Worm (Caenorhabditis elegans): ENCODE results near the gene ref-2.
A peak's percentile ranks its signal among the peaks of the same experiment; 100 is the strongest.

ref-2 gene

DNA sequence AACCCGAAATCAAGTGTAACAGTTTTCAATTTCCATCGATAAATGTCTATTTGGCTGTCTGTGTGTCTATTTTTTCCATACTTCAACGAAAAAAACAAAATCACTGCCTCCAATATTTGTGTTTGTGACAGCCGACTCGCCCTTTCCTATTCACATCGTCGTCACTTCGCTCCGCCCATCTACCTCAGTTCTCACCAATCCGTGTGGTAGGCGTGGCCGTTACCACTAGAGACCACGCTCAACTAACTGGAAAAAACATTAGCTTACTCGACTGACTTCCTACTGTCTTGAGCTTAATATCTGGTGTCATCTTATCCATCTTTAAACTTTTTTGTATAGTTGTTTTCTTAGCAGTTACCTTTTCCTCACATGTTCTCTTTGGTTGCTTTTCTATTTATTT lies 1.3 kb downstream of the ref-2 start:
- no peak for TF ChIP-seq unc-98 (GFP tag; IDR thresholded peaks at IDR 0.05)
- peak; percentile 65 for TF ChIP-seq nhr-85 (tag)
- TF ChIP-seq ama-1 (optimal IDR thresholded peaks at IDR 0.05), result no peak
- no peak for TF ChIP-seq lin-39 (tag; optimal IDR thresholded peaks at IDR 0.05)

DNA sequence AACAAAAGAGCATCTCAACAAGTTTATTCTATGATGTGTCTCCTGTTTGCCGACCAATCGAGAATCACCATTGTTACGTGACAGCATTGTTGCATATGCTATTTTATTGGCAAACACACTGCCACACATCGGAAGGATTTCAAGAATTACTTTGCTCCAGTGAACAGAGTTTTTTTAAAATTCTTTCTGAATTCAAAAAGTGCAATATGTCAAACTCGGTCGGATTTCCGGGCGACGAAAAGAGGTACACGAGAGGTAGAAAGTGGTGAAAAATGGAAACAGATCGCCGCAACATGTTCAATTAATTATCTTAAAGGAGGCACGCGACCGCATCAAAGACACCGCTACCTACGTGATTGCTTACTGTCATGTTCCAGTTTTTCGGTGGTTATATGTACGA lies 6.0 kb downstream of the ref-2 start:
- TF ChIP-seq fkh-4 (tag; optimal IDR thresholded peaks at IDR 0.05; ENCODE audit: borderline replicate concordance) (no peak), ceh-90 (tag; optimal IDR thresholded peaks at IDR 0.05) (no peak), Y116A8C.19 (tag; optimal IDR thresholded peaks at IDR 0.05; ENCODE audit: borderline replicate concordance) (no peak), efl-1 (optimal IDR thresholded peaks at IDR 0.05) (no peak), efl-1 (GFP tag; optimal IDR thresholded peaks at IDR 0.05 in 1 of 2) (peak in 1 of 2 experiments; percentile 63)

DNA sequence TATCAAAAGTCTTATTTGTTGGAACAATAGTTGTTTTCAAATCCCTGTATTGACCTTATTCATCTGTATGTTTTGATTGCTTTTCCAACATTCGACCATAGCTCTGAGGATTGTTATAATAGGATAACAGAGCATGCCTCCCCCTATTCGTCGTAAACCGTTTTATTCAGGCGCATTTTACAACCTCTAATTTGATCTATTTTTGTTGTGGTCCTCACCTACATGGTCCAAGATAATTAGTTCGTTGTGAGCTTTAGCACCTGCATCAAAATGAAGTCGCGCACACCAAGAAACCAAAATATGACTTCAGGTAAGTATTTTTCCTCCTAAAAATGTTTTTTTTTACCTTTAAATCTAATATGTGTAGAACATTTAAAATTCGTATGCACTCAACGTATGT lies 8.7 kb downstream of the ref-2 start, which contains the start of gene deg-1:
TSS of gene deg-1 (plus strand) at position 301 of the 400 bp plus-strand sequence.
- TF ChIP-seq nhr-19 (GFP tag; conservative IDR thresholded peaks at IDR 0.05) (no peak), pqm-1 (tag; optimal IDR thresholded peaks at IDR 0.05) (no peak), nhr-77 (tag; optimal IDR thresholded peaks at IDR 0.05) (no peak), C34B4.2 (tag; optimal IDR thresholded peaks at IDR 0.05) (no peak), ceh-63 (GFP tag; optimal IDR thresholded peaks at IDR 0.05) (no peak), dsc-1 (tag; optimal IDR thresholded peaks at IDR 0.05) (no peak), hpl-2 (GFP tag; optimal IDR thresholded peaks at IDR 0.05) (no peak), ces-1 (GFP tag; optimal IDR thresholded peaks at IDR 0.05) (no peak), lin-14 (GFP tag; optimal IDR thresholded peaks at IDR 0.05) (no peak), lir-3 (tag; optimal IDR thresholded peaks at IDR 0.05; ENCODE audit: poor library complexity) (no peak), nhr-237 (tag; optimal IDR thresholded peaks at IDR 0.05) (no peak), egl-13 (tag; optimal IDR thresholded peaks at IDR 0.05) (no peak), skn-1 (tag; optimal IDR thresholded peaks at IDR 0.05) (no peak), nhr-85 (tag) (no peak), mep-1 (tag; optimal IDR thresholded peaks at IDR 0.05) (no peak), elt-3 (tag; optimal IDR thresholded peaks at IDR 0.05) (no peak), efl-3 (GFP tag; optimal IDR thresholded peaks at IDR 0.05) (no peak)

DNA sequence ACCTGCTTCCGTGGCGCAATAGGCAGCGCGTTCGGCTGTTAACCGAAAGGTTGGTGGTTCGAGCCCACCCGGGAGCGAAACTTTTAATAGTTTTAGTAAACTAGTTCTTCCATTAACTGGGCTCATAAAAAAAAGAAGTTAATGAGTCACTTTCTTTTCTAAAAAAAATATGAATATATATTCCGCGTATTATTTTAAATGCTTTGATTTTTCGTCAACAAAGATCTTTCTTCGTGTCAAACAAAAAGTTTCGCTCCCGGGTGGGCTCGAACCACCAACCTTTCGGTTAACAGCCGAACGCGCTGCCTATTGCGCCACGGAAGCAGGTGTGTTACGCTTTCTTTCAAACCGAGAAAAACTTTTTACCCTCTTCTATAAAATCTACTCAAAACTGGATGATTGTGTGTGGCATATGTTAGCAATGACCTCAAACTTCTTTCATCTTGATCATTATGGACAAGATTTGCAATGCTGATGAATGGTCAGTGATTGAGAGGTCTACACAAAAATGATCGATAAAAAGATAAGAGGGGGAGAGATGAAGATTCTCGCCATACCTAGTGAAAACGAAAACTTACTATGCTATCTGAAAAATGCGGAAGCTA lies 29.8 kb downstream of the ref-2 start:
- no peak for TF ChIP-seq fkh-8 (tag; optimal IDR thresholded peaks at IDR 0.05)
- peak in 1 of 2 experiments; percentile 44 for TF ChIP-seq lin-35 (GFP tag; optimal IDR thresholded peaks at IDR 0.05)
- TF ChIP-seq nhr-12 (tag; optimal IDR thresholded peaks at IDR 0.05), result no peak
- TF ChIP-seq lin-39 (tag; optimal IDR thresholded peaks at IDR 0.05), result no peak
- no peak for TF ChIP-seq mef-2 (tag; optimal IDR thresholded peaks at IDR 0.05)
- no peak for TF ChIP-seq dsc-1 (tag; optimal IDR thresholded peaks at IDR 0.05)
- peak; percentile 37 for TF ChIP-seq tbx-2 (tag; optimal IDR thresholded peaks at IDR 0.05)
- TF ChIP-seq irx-1 (tag; optimal IDR thresholded peaks at IDR 0.05), result no peak
- peak; percentile 19 for TF ChIP-seq lir-3 (tag; optimal IDR thresholded peaks at IDR 0.05; ENCODE audit: poor library complexity)
- TF ChIP-seq nhr-19 (GFP tag; conservative IDR thresholded peaks at IDR 0.05), result peak; percentile 50
- no peak for TF ChIP-seq nhr-84 (tag; optimal IDR thresholded peaks at IDR 0.05)
- TF ChIP-seq unc-30 (tag; optimal IDR thresholded peaks at IDR 0.05), result no peak
- peak; percentile 26 for TF ChIP-seq swsn-7 (tag; optimal IDR thresholded peaks at IDR 0.05)
- TF ChIP-seq F16B12.6 (tag; optimal IDR thresholded peaks at IDR 0.05), result no peak
- no peak for TF ChIP-seq nhr-76 (tag; optimal IDR thresholded peaks at IDR 0.05)
- peak; percentile 38 for TF ChIP-seq C16A3.4 (tag; optimal IDR thresholded peaks at IDR 0.05)
- no peak for TF ChIP-seq zip-4 (GFP tag; optimal IDR thresholded peaks at IDR 0.05)
- peak in 1 of 2 experiments; percentile 18 for TF ChIP-seq efl-1 (optimal IDR thresholded peaks at IDR 0.05)
- peak in 1 of 2 experiments; percentile 89 for TF ChIP-seq efl-1 (GFP tag; optimal IDR thresholded peaks at IDR 0.05 in 1 of 2)
- TF ChIP-seq elt-2 (tag; optimal IDR thresholded peaks at IDR 0.05), result no peak
- TF ChIP-seq C34B4.2 (tag; optimal IDR thresholded peaks at IDR 0.05), result no peak
- TF ChIP-seq hpl-2 (GFP tag; optimal IDR thresholded peaks at IDR 0.05), result peak; percentile 20
- no peak for TF ChIP-seq fos-1 (tag; optimal IDR thresholded peaks at IDR 0.05)
- peak; percentile 80 for TF ChIP-seq blmp-1 (tag; optimal IDR thresholded peaks at IDR 0.05)
- TF ChIP-seq unc-62 (GFP tag; optimal IDR thresholded peaks at IDR 0.05), result no peak
- no peak for TF ChIP-seq jun-1 (tag; optimal IDR thresholded peaks at IDR 0.05)
- TF ChIP-seq snu-23 (GFP tag; optimal IDR thresholded peaks at IDR 0.05), result peak; percentile 64
- no peak for TF ChIP-seq nhr-237 (tag; optimal IDR thresholded peaks at IDR 0.05)
- TF ChIP-seq vab-15 (tag; optimal IDR thresholded peaks at IDR 0.05), result no peak
- TF ChIP-seq pax-3 (tag; optimal IDR thresholded peaks at IDR 0.05), result no peak
- no peak for TF ChIP-seq aly-2 (tag; optimal IDR thresholded peaks at IDR 0.05)
- TF ChIP-seq dpl-1 (GFP tag; optimal IDR thresholded peaks at IDR 0.05), result no peak

Data from whole organism, L1 larva.